Worm (Caenorhabditis elegans) whole organism, early embryonic: ENCODE measurements around the gene bath-38.

Experiments used
- B0310.2 ChIP-seq: sonication (generic microtip); optimal IDR thresholded peaks from 2 replicates; lab custom pipeline; 2016; ENCODE audit warnings: mild to moderate bottlenecking, missing genetic modification characterization, missing compliant biosample characterization
- F13C5.2 ChIP-seq: sonication (generic microtip); optimal IDR thresholded peaks from 2 replicates; lab custom pipeline; 2017; ENCODE audit warnings: mild to moderate bottlenecking, missing genetic modification characterization, inconsistent platforms, missing compliant biosample characterization
- ama-1 ChIP-seq: fragments of 150-350 bp; optimal IDR thresholded peaks from 2 replicates; lab custom pipeline; 2014
- ceh-13 ChIP-seq: fragments of 200-800 bp; sonication (Bioruptor generic); optimal IDR thresholded peaks from 2 replicates; lab custom pipeline; 2018; ENCODE audit warnings: mild to moderate bottlenecking, missing genetic modification characterization, missing compliant biosample characterization
- ets-7 ChIP-seq: sonication (generic microtip); optimal IDR thresholded peaks from 2 replicates; lab custom pipeline; 2016; ENCODE audit warnings: missing genotype, missing genetic modification characterization, missing compliant biosample characterization
- flt-1 ChIP-seq: fragments of 200-800 bp; sonication (Bioruptor generic); IDR thresholded peaks from 2 replicates; pipeline ENCODE4 v1.3.6; 2022; ENCODE audit warnings: missing genetic modification characterization, missing compliant biosample characterization
- hmbx-1 ChIP-seq: sonication (generic microtip); optimal IDR thresholded peaks from 2 replicates; lab custom pipeline; 2016; ENCODE audit warnings: mild to moderate bottlenecking, missing genetic modification characterization, missing compliant biosample characterization
- hnd-1 ChIP-seq: sonication (generic microtip); optimal IDR thresholded peaks from 2 replicates; lab custom pipeline; 2016; ENCODE audit warnings: missing genetic modification characterization, missing compliant biosample characterization
- pes-1 ChIP-seq: fragments of 200-800 bp; sonication (Bioruptor generic); IDR thresholded peaks from 2 replicates; pipeline ENCODE4 v1.3.6; 2022; ENCODE audit warnings: missing genetic modification reagents, missing genetic modification characterization, missing compliant biosample characterization
- sea-1 ChIP-seq: fragments of 200-800 bp; sonication (Bioruptor generic); conservative IDR thresholded peaks from 2 replicates; pipeline ENCODE4 v1.3.6; 2022; ENCODE audit warnings: missing genetic modification characterization, missing compliant biosample characterization
- tbx-11 ChIP-seq: fragments of 200-800 bp; sonication (Bioruptor generic); IDR thresholded peaks from 2 replicates; pipeline ENCODE4 v1.3.6; 2022; ENCODE audit warnings: missing genetic modification characterization, missing compliant biosample characterization
- tbx-37 ChIP-seq: fragments of 200-800 bp; sonication (Bioruptor generic); conservative IDR thresholded peaks from 2 replicates; pipeline ENCODE4 v1.3.6; 2022; ENCODE audit warnings: missing genetic modification reagents, missing genetic modification characterization, missing compliant biosample characterization
- tra-4 ChIP-seq: sonication (generic microtip); optimal IDR thresholded peaks from 2 replicates; lab custom pipeline; 2017; ENCODE audit warnings: missing genetic modification characterization, missing compliant biosample characterization

DNA sequence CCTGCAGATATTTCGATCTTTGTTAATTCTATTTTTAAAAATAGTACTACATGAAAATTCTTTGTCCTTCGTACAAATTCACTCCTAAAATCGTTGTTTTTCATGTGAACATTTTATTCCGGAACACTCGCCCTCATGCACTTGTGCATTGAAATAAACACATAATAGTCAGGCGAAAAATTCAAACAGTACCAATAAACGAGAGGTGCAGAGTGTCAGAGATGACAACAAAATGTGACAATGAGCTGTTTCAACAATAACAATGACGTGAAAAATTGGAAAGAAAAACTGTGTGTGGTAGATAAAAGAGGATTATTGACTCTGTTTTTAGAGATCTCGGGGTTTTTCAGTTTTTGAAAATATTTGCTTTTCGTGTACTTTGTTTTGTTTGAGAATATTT, 16.9 kb downstream of the bath-38 start, which contains the start of gene F52H3.6:
- TF ChIP-seq B0310.2 (tag; lab: Kevin White, UChicago) = no peak
- TF ChIP-seq hmbx-1 (tag; lab: Kevin White, UChicago) = no peak
- TF ChIP-seq ets-7 = no peak
- no peak for TF ChIP-seq ama-1 (lab: Kevin White, UChicago)
- TF ChIP-seq ceh-13 = no peak
- no peak for TF ChIP-seq flt-1 (GFP tag; lab: Robert Waterston, UW)
- no peak for TF ChIP-seq tra-4 (tag; lab: Kevin White, UChicago)
- TF ChIP-seq hnd-1 (tag; lab: Kevin White, UChicago) = no peak
- no peak for TF ChIP-seq tbx-11 (GFP tag; lab: Robert Waterston, UW)
- TF ChIP-seq sea-1 (GFP tag; lab: Robert Waterston, UW) = no peak
- TF ChIP-seq tbx-37 (GFP tag; lab: Robert Waterston, UW) = no peak
- no peak for TF ChIP-seq pes-1 (GFP tag; lab: Robert Waterston, UW)
- no peak for TF ChIP-seq F13C5.2 (tag; lab: Kevin White, UChicago)
